Fruit fly (Drosophila melanogaster) whole organism, prepupa: ENCODE measurements around the gene CG3546.
A peak's percentile ranks its signal among the peaks of the same experiment; 100 is the strongest.

Experiments
- CG31627 ChIP-seq: fragments of 200-800 bp; sonication (Bioruptor generic); optimal IDR thresholded peaks from 3 replicates; lab custom pipeline; 2016; ENCODE audit warnings: missing biosample characterization, missing genetic modification characterization
- Sox15 ChIP-seq: fragments of 200-800 bp; sonication (Bioruptor generic); optimal IDR thresholded peaks from 3 replicates; lab custom pipeline; 2016; ENCODE audit warnings: missing biosample characterization, missing genetic modification characterization
- esn ChIP-seq: fragments of 200-800 bp; sonication (Bioruptor generic); optimal IDR thresholded peaks from 2 replicates; lab custom pipeline; 2016; ENCODE audit warnings: missing biosample characterization, mild to moderate bottlenecking, missing genetic modification characterization, moderate library complexity
- lz ChIP-seq: fragments of 200-800 bp; sonication (Bioruptor generic); optimal IDR thresholded peaks from 3 replicates; lab custom pipeline; 2016; ENCODE audit warnings: missing biosample characterization, missing genetic modification characterization
- svp ChIP-seq: fragments of 200-800 bp; sonication (Bioruptor generic); peaks from one replicate; lab custom pipeline; 2016; ENCODE audit warnings: missing biosample characterization, missing genetic modification characterization

DNA sequence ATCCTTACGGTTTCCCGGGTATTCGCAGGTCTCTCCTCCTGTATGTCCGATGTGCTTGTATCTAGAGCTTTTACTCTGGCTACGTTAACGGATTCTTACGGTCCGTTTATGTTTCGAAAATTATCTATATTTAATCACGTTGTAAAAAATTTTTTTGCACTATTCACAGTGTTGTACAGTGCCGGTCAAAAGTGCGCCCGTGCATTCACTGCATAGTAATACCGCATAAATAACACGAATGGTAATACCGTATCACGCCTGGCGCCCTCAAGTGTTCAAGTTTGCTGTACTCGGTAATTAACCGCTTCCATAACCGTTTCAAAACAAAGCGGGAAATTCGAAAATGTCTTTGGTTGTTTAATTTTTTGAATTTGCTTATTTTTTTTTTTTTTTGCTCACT is 3.9 kb upstream of the CG3546 start, which contains the start of gene CG11444:
- TF ChIP-seq CG31627 (GFP tag; lab: Kevin White, UChicago) (no peak), svp (no peak), lz (peak; percentile 36), Sox15 (no peak), esn (GFP tag; lab: Kevin White, UChicago) (peak; percentile 39)
